Worm (Caenorhabditis elegans) whole organism, L1 larva: ENCODE measurements around the gene dhs-9.

Experiments
- efl-1 ChIP-seq, 4 experiments: fragments of 150-350 bp; optimal IDR thresholded peaks in 3 of 4; peaks in 1 of 4; 1 replicate in 1 of 4; 2 replicates in 3 of 4; lab custom pipeline; 2014; ENCODE audit warnings: missing biosample characterization in 2 of 4, missing genetic modification characterization in 2 of 4, missing genetic modification reagents in 2 of 4
- elt-2 ChIP-seq: sonication (generic microtip); optimal IDR thresholded peaks from 2 replicates; lab custom pipeline; 2016; ENCODE audit warnings: missing genetic modification characterization, mild to moderate bottlenecking, inconsistent platforms, missing compliant biosample characterization, missing genetic modification reagents
- lin-13 ChIP-seq: fragments of 150-350 bp; optimal IDR thresholded peaks from 2 replicates; lab custom pipeline; 2014; ENCODE audit warnings: missing biosample characterization, missing genetic modification reagents, missing genetic modification characterization
- lin-35 ChIP-seq, 2 experiments: fragments of 150-350 bp; optimal IDR thresholded peaks; 2 replicates each; lab custom pipeline; 2014; ENCODE audit warnings: missing biosample characterization in 2 of 2, missing genetic modification characterization in 2 of 2, missing genetic modification reagents in 2 of 2
- mdl-1 ChIP-seq, 2 experiments: fragments of 150-350 bp; optimal IDR thresholded peaks; 2 replicates each; lab custom pipeline; 2014 to 2017; ENCODE audit warnings: missing biosample characterization in 2 of 2, missing genetic modification characterization in 2 of 2, inconsistent platforms in 1 of 2
- nhr-19 ChIP-seq: fragments of 200-800 bp; sonication (Bioruptor generic); conservative IDR thresholded peaks from 2 replicates; pipeline ENCODE4 v1.3.6; 2022; ENCODE audit warnings: missing genetic modification characterization, missing compliant biosample characterization
- pax-3 ChIP-seq: fragments of 200-800 bp; sonication (Bioruptor generic); optimal IDR thresholded peaks from 2 replicates; lab custom pipeline; 2018; ENCODE audit warnings: mild to moderate bottlenecking, missing genetic modification characterization, moderate library complexity, missing compliant biosample characterization
- sup-37 ChIP-seq: fragments of 200-800 bp; sonication (Bioruptor generic); optimal IDR thresholded peaks from 2 replicates; lab custom pipeline; 2018; ENCODE audit warnings: mild to moderate bottlenecking, missing genetic modification characterization, missing compliant biosample characterization
- swsn-7 ChIP-seq: sonication (generic microtip); optimal IDR thresholded peaks from 2 replicates; lab custom pipeline; 2016; ENCODE audit warnings: missing genetic modification characterization, missing compliant biosample characterization

The dhs-9 gene

ce11 chrIII:5318610-5319009, 49.2 kb downstream of the dhs-9 start:
- peak in 1 of 2 experiments; percentile 21 for TF ChIP-seq mdl-1 (tag; optimal IDR thresholded peaks at IDR 0.05; lab: Kevin White, UChicago)
- TF ChIP-seq elt-2 (tag; lab: Kevin White, UChicago), result peak; percentile 27
- no peak for TF ChIP-seq efl-1 (optimal IDR thresholded peaks at IDR 0.05; lab: Kevin White, UChicago)
- TF ChIP-seq efl-1 (GFP tag; optimal IDR thresholded peaks at IDR 0.05 in 1 of 2; lab: Kevin White, UChicago), result peak in 1 of 2 experiments; percentile 94
- no peak for TF ChIP-seq pax-3 (tag; lab: Kevin White, UChicago)
- peak in 1 of 2 experiments; percentile 35 for TF ChIP-seq lin-35 (GFP tag; optimal IDR thresholded peaks at IDR 0.05; lab: Kevin White, UChicago)
- no peak for TF ChIP-seq sup-37 (GFP tag; lab: Kevin White, UChicago)
- 0 out of 2 replicates have a peak, but pooled peaks have one; percentile 16 for TF ChIP-seq nhr-19 (GFP tag; lab: Robert Waterston, UW)
- no peak for TF ChIP-seq swsn-7
- no peak for TF ChIP-seq lin-13 (GFP tag; lab: Kevin White, UChicago)
- TF ChIP-seq, all 84 proteins: peak for 5
